Fruit fly (Drosophila melanogaster) Kc167 (cell line): Measurements from ENCODE around the gene NP15.6.

Experiments used
- Myc ChIP-seq: fragments of >200 bp; optimal IDR thresholded peaks from 2 replicates; lab custom pipeline; 2017; ENCODE audit warnings: missing external identifiers
- Sin3A ChIP-seq: fragments of >200 bp; optimal IDR thresholded peaks from 2 replicates; lab custom pipeline; 2018; ENCODE audit warnings: missing external identifiers
- h ChIP-seq: fragments of >200 bp; optimal IDR thresholded peaks from 3 replicates; lab custom pipeline; 2018; ENCODE audit warnings: missing external identifiers
- insv ChIP-seq: fragments of >200 bp; optimal IDR thresholded peaks from 3 replicates; lab custom pipeline; 2018; ENCODE audit warnings: missing external identifiers
- psq ChIP-seq: fragments of >200 bp; optimal IDR thresholded peaks from 2 replicates; lab custom pipeline; 2017; ENCODE audit warnings: missing external identifiers
- ttk ChIP-seq: sonication (Bioruptor generic); optimal IDR thresholded peaks from 2 replicates; lab custom pipeline; 2017; ENCODE audit warnings: missing external identifiers

Gene NP15.6

dm6 chr3R:18991721-18992120 is 35.4 kb upstream of the NP15.6 start:
- TF ChIP-seq ttk (no peak), insv (lab: Kevin White, UChicago) (no peak), Sin3A (lab: Kevin White, UChicago) (no peak), psq (lab: Kevin White, UChicago) (no peak), Myc (lab: Kevin White, UChicago) (no peak), h (no peak)

dm6 chr3R:18993159-18993558 is 34.0 kb upstream of the NP15.6 start:
- TF ChIP-seq psq (lab: Kevin White, UChicago), result no peak
- TF ChIP-seq insv (lab: Kevin White, UChicago), result no peak
- no peak for TF ChIP-seq Sin3A (lab: Kevin White, UChicago)
- TF ChIP-seq ttk, result no peak
- TF ChIP-seq h, result no peak
- TF ChIP-seq Myc (lab: Kevin White, UChicago), result no peak

DNA sequence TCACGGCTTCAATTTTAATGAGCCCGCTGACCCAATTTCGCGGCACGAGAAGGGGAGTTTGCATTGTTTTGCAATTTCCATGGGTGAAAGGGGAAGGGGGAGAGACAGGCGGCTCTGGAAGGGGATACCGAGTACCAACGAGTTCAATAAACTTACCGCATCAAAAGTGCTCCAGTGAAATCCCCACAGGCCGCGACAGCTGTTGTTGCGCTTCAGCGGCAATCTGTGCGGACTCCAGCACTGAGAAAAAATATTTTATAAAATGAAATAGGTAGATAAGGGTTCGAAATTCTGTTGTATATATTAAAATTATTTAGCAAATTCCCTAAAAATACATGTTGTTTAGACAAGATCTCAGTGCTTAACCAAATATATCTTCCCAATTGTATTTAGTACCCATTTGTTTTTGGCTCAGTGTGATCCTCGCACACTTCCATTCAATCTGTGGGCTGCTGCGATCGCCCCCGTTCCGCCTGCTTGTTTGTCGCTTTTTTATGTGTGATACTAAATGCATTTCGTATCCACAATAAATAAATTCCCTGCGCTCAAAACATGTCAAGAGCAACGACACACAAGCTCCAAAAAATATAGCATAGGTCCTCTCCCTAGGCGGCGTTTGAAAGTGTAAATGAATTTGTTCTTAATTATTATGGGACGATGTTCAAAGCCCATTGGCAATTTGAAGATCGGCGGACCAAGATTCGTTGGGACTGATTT is 31.5 kb upstream of the NP15.6 start:
- TF ChIP-seq Myc (lab: Kevin White, UChicago) (no peak), h (no peak), insv (lab: Kevin White, UChicago) (no peak), ttk (no peak), psq (lab: Kevin White, UChicago) (no peak), Sin3A (lab: Kevin White, UChicago) (no peak)

DNA sequence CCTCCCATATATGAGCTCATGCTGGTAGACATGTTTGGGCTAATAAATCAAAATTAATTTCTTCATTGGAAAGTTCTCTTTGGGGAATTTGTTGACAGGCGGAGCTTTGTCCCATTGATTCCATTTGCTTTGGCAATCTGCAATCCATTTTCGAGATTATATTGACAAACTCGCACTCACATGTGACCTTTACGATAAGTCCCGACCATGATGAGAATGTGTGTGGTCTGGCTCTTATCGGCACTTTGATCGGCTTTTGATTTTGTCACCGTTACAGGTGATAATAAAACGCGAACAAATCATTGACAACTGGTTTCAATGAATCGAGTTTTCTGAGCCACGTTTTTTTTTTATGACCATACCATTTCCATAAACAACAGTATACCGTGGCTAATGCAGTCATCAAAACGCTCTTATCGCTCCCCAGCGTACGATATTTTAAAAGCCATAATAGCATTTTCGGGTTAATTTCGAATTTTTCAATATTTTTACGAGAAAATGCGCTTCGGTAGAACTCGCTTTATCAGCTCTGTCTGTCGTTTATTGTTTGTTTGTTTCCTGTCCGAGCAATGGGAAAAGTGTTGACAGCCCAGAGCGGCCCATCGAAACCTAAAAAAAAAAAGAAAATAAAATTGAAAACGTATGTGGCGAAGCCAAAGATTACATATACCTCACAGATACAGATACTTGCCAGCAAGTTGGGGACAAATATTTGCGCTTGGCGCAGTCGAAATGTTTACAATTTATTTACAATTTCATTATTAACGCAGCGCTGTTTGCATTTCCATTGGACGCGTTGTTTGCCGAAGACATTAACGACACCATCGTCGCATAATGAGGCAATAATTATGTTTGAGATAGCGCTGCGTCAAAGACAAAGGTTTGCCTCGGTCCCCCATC is 29.5 kb upstream of the NP15.6 start:
- TF ChIP-seq ttk, result no peak
- no peak for TF ChIP-seq h
- TF ChIP-seq Sin3A (lab: Kevin White, UChicago), result no peak
- no peak for TF ChIP-seq psq (lab: Kevin White, UChicago)
- no peak for TF ChIP-seq Myc (lab: Kevin White, UChicago)
- TF ChIP-seq insv (lab: Kevin White, UChicago), result no peak

- TF ChIP-seq ttk (no peak), Myc (lab: Kevin White, UChicago) (no peak), psq (lab: Kevin White, UChicago) (no peak), h (no peak), Sin3A (lab: Kevin White, UChicago) (no peak), insv (lab: Kevin White, UChicago) (no peak)
Observed at dm6 chr3R:18998370-18998769, 28.8 kb upstream of the NP15.6 start.

- TF ChIP-seq psq (lab: Kevin White, UChicago) (no peak), h (no peak), Myc (lab: Kevin White, UChicago) (no peak), ttk (no peak), Sin3A (lab: Kevin White, UChicago) (no peak), insv (lab: Kevin White, UChicago) (no peak)
Observed at dm6 chr3R:18999906-19000451, 27.2 kb upstream of the NP15.6 start.

- TF ChIP-seq Myc (lab: Kevin White, UChicago), result no peak
- no peak for TF ChIP-seq psq (lab: Kevin White, UChicago)
- TF ChIP-seq insv (lab: Kevin White, UChicago), result no peak
- no peak for TF ChIP-seq h
- no peak for TF ChIP-seq ttk
- TF ChIP-seq Sin3A (lab: Kevin White, UChicago), result no peak
Observed at dm6 chr3R:19001701-19002100, 25.5 kb upstream of the NP15.6 start.

DNA sequence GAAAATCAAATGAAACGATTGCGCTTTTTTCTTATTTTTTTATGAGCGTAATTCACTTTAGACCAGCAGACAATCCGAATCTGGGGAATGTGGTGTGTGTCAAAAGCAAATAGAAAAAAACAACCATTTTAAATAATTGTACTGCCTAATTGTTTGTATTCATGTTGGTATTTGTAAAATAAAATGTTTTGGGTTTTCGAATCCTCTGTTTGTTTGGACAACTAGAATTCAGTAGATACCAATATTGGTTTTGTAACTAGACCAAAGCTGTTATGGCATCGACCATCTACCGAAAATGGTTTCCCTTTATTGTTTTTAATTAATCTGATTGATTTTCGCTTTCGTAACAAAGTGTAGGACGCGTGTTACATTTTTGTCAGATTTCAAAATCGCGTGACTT is 16.2 kb upstream of the NP15.6 start:
- TF ChIP-seq Myc (lab: Kevin White, UChicago), result no peak
- no peak for TF ChIP-seq psq (lab: Kevin White, UChicago)
- TF ChIP-seq ttk, result no peak
- no peak for TF ChIP-seq h
- TF ChIP-seq insv (lab: Kevin White, UChicago), result no peak
- no peak for TF ChIP-seq Sin3A (lab: Kevin White, UChicago)

- no peak for TF ChIP-seq ttk
- no peak for TF ChIP-seq Sin3A (lab: Kevin White, UChicago)
- no peak for TF ChIP-seq insv (lab: Kevin White, UChicago)
- TF ChIP-seq h, result no peak
- TF ChIP-seq psq (lab: Kevin White, UChicago), result no peak
- no peak for TF ChIP-seq Myc (lab: Kevin White, UChicago)
Observed at dm6 chr3R:19011885-19012284, 15.3 kb upstream of the NP15.6 start.

- TF ChIP-seq insv (lab: Kevin White, UChicago) (no peak), Sin3A (lab: Kevin White, UChicago) (no peak), h (no peak), psq (lab: Kevin White, UChicago) (no peak), Myc (lab: Kevin White, UChicago) (no peak), ttk (no peak)
Observed at dm6 chr3R:19014027-19014426, 13.1 kb upstream of the NP15.6 start.

DNA sequence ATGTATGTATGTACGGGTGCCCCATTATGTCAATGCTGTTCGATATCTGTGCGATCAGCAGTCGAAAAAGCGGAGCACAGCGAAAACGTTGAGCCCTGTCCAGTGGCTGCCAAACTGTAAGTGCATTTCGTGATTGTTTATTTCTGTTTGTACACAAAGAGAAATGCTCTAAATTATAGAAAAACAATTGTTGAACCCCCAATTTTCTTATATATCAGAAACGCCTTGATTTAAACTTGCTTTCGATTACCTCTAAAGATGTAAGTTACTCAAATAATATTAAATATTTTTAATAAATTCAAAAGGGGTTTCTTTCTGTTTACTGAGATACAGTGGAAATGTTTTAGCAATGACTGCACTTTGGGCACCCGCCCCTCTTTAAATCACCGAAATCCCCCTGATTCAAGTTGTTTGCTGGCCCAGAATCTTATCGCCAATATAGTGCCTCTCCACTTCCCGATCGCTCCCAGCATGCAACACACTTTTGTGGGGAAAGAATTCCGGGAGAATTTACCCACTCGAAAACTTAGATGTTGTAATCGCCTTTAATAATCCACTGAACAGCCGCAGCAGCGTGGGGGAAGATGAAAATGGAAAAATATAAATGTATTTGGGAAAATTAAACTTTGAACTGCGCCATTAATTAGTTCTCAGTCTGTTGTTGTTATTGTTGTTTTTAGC is 12.3 kb upstream of the NP15.6 start:
- TF ChIP-seq Myc (lab: Kevin White, UChicago) (no peak), insv (lab: Kevin White, UChicago) (no peak), Sin3A (lab: Kevin White, UChicago) (no peak), h (no peak)
